Fruit fly (Drosophila melanogaster): ENCODE results near the gene meso18E.

The meso18E gene

dm6 chrX:19667444-19668104, 45.3 kb downstream of the meso18E start:
- TF ChIP-seq CG5204 (GFP tag; optimal IDR thresholded peaks at IDR 0.05) (no peak), CG1620 (GFP tag; optimal IDR thresholded peaks at IDR 0.05) (no peak), CG7045 (GFP tag; optimal IDR thresholded peaks at IDR 0.05) (no peak), cic (GFP tag; optimal IDR thresholded peaks at IDR 0.05) (peak; percentile 11), bab1 (GFP tag; optimal IDR thresholded peaks at IDR 0.05) (no peak), Clk (GFP tag; optimal IDR thresholded peaks at IDR 0.05) (no peak), CG33017 (tag; optimal IDR thresholded peaks at IDR 0.05) (no peak), tj (GFP tag; optimal IDR thresholded peaks at IDR 0.05) (no peak)

dm6 chrX:19666991-19667409, 45.8 kb downstream of the meso18E start, which contains the start of gene Zw:
TSS of gene Zw (plus strand) at chrX:19667252.
- TF ChIP-seq CG33017 (tag; optimal IDR thresholded peaks at IDR 0.05) (no peak), toe (GFP tag; optimal IDR thresholded peaks at IDR 0.05) (peak; percentile 35), bab1 (GFP tag; optimal IDR thresholded peaks at IDR 0.05) (peak; percentile 68), cnc (optimal IDR thresholded peaks at IDR 0.05) (no peak), kay (GFP tag; ENCODE audit: borderline replicate concordance) (peak; percentile 61), CG5204 (GFP tag; optimal IDR thresholded peaks at IDR 0.05) (peak; percentile 46), pad (GFP tag; optimal IDR thresholded peaks at IDR 0.05) (peak; percentile 51), cic (GFP tag; optimal IDR thresholded peaks at IDR 0.05) (peak; percentile 84), CG1620 (GFP tag; optimal IDR thresholded peaks at IDR 0.05) (peak; percentile 80), CG12768 (GFP tag; optimal IDR thresholded peaks at IDR 0.05) (peak; percentile 45), Hr96 (GFP tag; optimal IDR thresholded peaks at IDR 0.05) (peak; percentile 79), tj (GFP tag; optimal IDR thresholded peaks at IDR 0.05) (peak; percentile 71), ovo (GFP tag; optimal IDR thresholded peaks at IDR 0.05) (no peak), Clk (GFP tag; optimal IDR thresholded peaks at IDR 0.05) (peak; percentile 8), CG7045 (GFP tag; optimal IDR thresholded peaks at IDR 0.05) (peak; percentile 24), Mnt (GFP tag; optimal IDR thresholded peaks at IDR 0.05) (peak; percentile 69), CG7101 (tag; optimal IDR thresholded peaks at IDR 0.05) (peak; percentile 63), CG11617 (GFP tag; optimal IDR thresholded peaks at IDR 0.05) (peak; percentile 25), Crg-1 (GFP tag; optimal IDR thresholded peaks at IDR 0.05) (no peak), CG14711 (tag; optimal IDR thresholded peaks at IDR 0.05) (peak; percentile 43)

dm6 chrX:19665684-19666141, 47.1 kb downstream of the meso18E start:
- TF ChIP-seq Clk (GFP tag; optimal IDR thresholded peaks at IDR 0.05) (no peak), CG14711 (tag; optimal IDR thresholded peaks at IDR 0.05) (no peak), toe (GFP tag; optimal IDR thresholded peaks at IDR 0.05) (peak; percentile 2), pad (GFP tag; optimal IDR thresholded peaks at IDR 0.05) (no peak), cic (GFP tag; optimal IDR thresholded peaks at IDR 0.05) (peak; percentile 99), Crg-1 (GFP tag; optimal IDR thresholded peaks at IDR 0.05) (no peak), CG7045 (GFP tag; optimal IDR thresholded peaks at IDR 0.05) (no peak), ovo (GFP tag; optimal IDR thresholded peaks at IDR 0.05) (no peak), CG7101 (tag; optimal IDR thresholded peaks at IDR 0.05) (peak; percentile 31), CG33017 (tag; optimal IDR thresholded peaks at IDR 0.05) (no peak), tj (GFP tag; optimal IDR thresholded peaks at IDR 0.05) (peak; percentile 48), kay (GFP tag; ENCODE audit: borderline replicate concordance) (no peak), cnc (optimal IDR thresholded peaks at IDR 0.05) (no peak), CG12768 (GFP tag; optimal IDR thresholded peaks at IDR 0.05) (peak; percentile 28), Mnt (GFP tag; optimal IDR thresholded peaks at IDR 0.05) (peak; percentile 72), CG11617 (GFP tag; optimal IDR thresholded peaks at IDR 0.05) (peak; percentile 24), CG5204 (GFP tag; optimal IDR thresholded peaks at IDR 0.05) (no peak), Hr96 (GFP tag; optimal IDR thresholded peaks at IDR 0.05) (peak; percentile 43), CG1620 (GFP tag; optimal IDR thresholded peaks at IDR 0.05) (peak; percentile 49), bab1 (GFP tag; optimal IDR thresholded peaks at IDR 0.05) (peak; percentile 72)

dm6 chrX:19663859-19664728, 48.8 kb downstream of the meso18E start, which contains the start of the genes CG14223 and Ssu72:
TSS of gene CG14223 (minus strand) at chrX:19663971.
TSS of gene Ssu72 (plus strand) at chrX:19664561.
- TF ChIP-seq tj (GFP tag; optimal IDR thresholded peaks at IDR 0.05), result no peak
- no peak for TF ChIP-seq kay (GFP tag; ENCODE audit: borderline replicate concordance)
- no peak for TF ChIP-seq CG12768 (GFP tag; optimal IDR thresholded peaks at IDR 0.05)
- peak; percentile 69 for TF ChIP-seq CG1620 (GFP tag; optimal IDR thresholded peaks at IDR 0.05)
- no peak for TF ChIP-seq CG33017 (tag; optimal IDR thresholded peaks at IDR 0.05)
- TF ChIP-seq Mnt (GFP tag; optimal IDR thresholded peaks at IDR 0.05), result peak; percentile 47
- TF ChIP-seq CG7101 (tag; optimal IDR thresholded peaks at IDR 0.05), result peak; percentile 22
- no peak for TF ChIP-seq cnc (optimal IDR thresholded peaks at IDR 0.05)
- TF ChIP-seq Hr96 (GFP tag; optimal IDR thresholded peaks at IDR 0.05), result peak; percentile 23
- no peak for TF ChIP-seq ovo (GFP tag; optimal IDR thresholded peaks at IDR 0.05)
- TF ChIP-seq pad (GFP tag; optimal IDR thresholded peaks at IDR 0.05), result no peak
- TF ChIP-seq CG14711 (tag; optimal IDR thresholded peaks at IDR 0.05), result no peak
- no peak for TF ChIP-seq cic (GFP tag; optimal IDR thresholded peaks at IDR 0.05)
- TF ChIP-seq toe (GFP tag; optimal IDR thresholded peaks at IDR 0.05), result no peak
- TF ChIP-seq bab1 (GFP tag; optimal IDR thresholded peaks at IDR 0.05), result no peak
- no peak for TF ChIP-seq Clk (GFP tag; optimal IDR thresholded peaks at IDR 0.05)
- no peak for TF ChIP-seq CG11617 (GFP tag; optimal IDR thresholded peaks at IDR 0.05)
- TF ChIP-seq Crg-1 (GFP tag; optimal IDR thresholded peaks at IDR 0.05), result peak; percentile 4
- TF ChIP-seq CG7045 (GFP tag; optimal IDR thresholded peaks at IDR 0.05), result no peak
- TF ChIP-seq CG5204 (GFP tag; optimal IDR thresholded peaks at IDR 0.05), result peak; percentile 42

All from whole organism, adult.